Worm (Caenorhabditis elegans): ENCODE data around the gene mtp-18.

ce11 chrX:6180293-6180692, 25.9 kb downstream of the mtp-18 start, which contains the start of gene T13C5.7:
- TF ChIP-seq unc-62 (GFP tag; optimal IDR thresholded peaks at IDR 0.05) (no peak), mep-1 (tag; optimal IDR thresholded peaks at IDR 0.05) (no peak), egl-13 (tag; optimal IDR thresholded peaks at IDR 0.05) (no peak), nhr-76 (tag; optimal IDR thresholded peaks at IDR 0.05) (no peak), sox-4 (tag; optimal IDR thresholded peaks at IDR 0.05) (no peak), rnt-1 (tag; optimal IDR thresholded peaks at IDR 0.05) (no peak), skn-1 (tag; optimal IDR thresholded peaks at IDR 0.05) (no peak), unc-130 (tag; optimal IDR thresholded peaks at IDR 0.05) (no peak), nhr-84 (tag; optimal IDR thresholded peaks at IDR 0.05) (no peak), fos-1 (tag; optimal IDR thresholded peaks at IDR 0.05) (no peak), lin-14 (GFP tag; optimal IDR thresholded peaks at IDR 0.05) (no peak)
